Fruit fly (Drosophila melanogaster) whole organism, embryonic: ENCODE measurements around the gene Aasdh.

Source experiments
- Adf1 ChIP-seq: fragments of 200-800 bp; sonication (Bioruptor generic); IDR thresholded peaks from 2 replicates; pipeline ENCODE4 v1.3.6; 2022; ENCODE audit warnings: missing biosample characterization, missing genetic modification characterization
- BEAF-32 ChIP-seq: fragments of 200-800 bp; sonication (Bioruptor generic); optimal IDR thresholded peaks from 3 replicates; lab custom pipeline; 2017; ENCODE audit warnings: missing biosample characterization, missing genetic modification characterization, mild to moderate bottlenecking, moderate library complexity, missing genetic modification reagents
- Blimp-1 ChIP-seq: fragments of 200-800 bp; sonication (Bioruptor generic); optimal IDR thresholded peaks from 3 replicates; lab custom pipeline; 2018; ENCODE audit warnings: missing biosample characterization, missing genetic modification characterization, mild to moderate bottlenecking, moderate library complexity, missing genetic modification reagents
- CG10274 ChIP-seq: fragments of 200-800 bp; sonication (Bioruptor generic); optimal IDR thresholded peaks from 3 replicates; lab custom pipeline; 2017; ENCODE audit warnings: missing biosample characterization, mild to moderate bottlenecking, missing genetic modification characterization
- CG10959 ChIP-seq: fragments of 200-800 bp; sonication (Bioruptor generic); IDR thresholded peaks from 2 replicates; pipeline ENCODE4 v1.3.6; 2022; ENCODE audit warnings: missing biosample characterization, missing genetic modification characterization
- CG10979 ChIP-seq: fragments of 200-800 bp; sonication (Bioruptor generic); optimal IDR thresholded peaks from 2 replicates; lab custom pipeline; 2018; ENCODE audit warnings: missing biosample characterization, mild to moderate bottlenecking, missing genetic modification characterization, moderate library complexity
- CG11093 ChIP-seq: fragments of 200-800 bp; sonication (Bioruptor generic); IDR thresholded peaks from 3 replicates; pipeline ENCODE4 v1.3.6; 2022; ENCODE audit warnings: missing biosample characterization, missing genetic modification characterization
- CG12236 ChIP-seq: fragments of 200-800 bp; sonication (Bioruptor generic); optimal IDR thresholded peaks from 2 replicates; lab custom pipeline; 2016; ENCODE audit warnings: missing biosample characterization, missing genetic modification characterization
- CG13624 ChIP-seq: fragments of 200-800 bp; sonication (Bioruptor generic); optimal IDR thresholded peaks from 2 replicates; lab custom pipeline; 2016; ENCODE audit warnings: missing biosample characterization, missing genetic modification characterization
- CG17359 ChIP-seq: fragments of 200-800 bp; sonication (Bioruptor generic); optimal IDR thresholded peaks from 3 replicates; lab custom pipeline; 2018; ENCODE audit warnings: missing biosample characterization, mild to moderate bottlenecking, missing genetic modification characterization, moderate library complexity
- CG18764 ChIP-seq: fragments of 200-800 bp; sonication (Bioruptor generic); optimal IDR thresholded peaks from 3 replicates; lab custom pipeline; 2016; ENCODE audit warnings: missing biosample characterization, missing genetic modification characterization
- CG3281 ChIP-seq: fragments of 200-800 bp; sonication (Bioruptor generic); optimal IDR thresholded peaks from 3 replicates; lab custom pipeline; 2017; ENCODE audit warnings: missing biosample characterization, mild to moderate bottlenecking, missing genetic modification characterization
- CG3407 ChIP-seq: fragments of 200-800 bp; sonication (Bioruptor generic); optimal IDR thresholded peaks from 2 replicates; lab custom pipeline; 2018; ENCODE audit warnings: missing biosample characterization, mild to moderate bottlenecking, missing genetic modification characterization
- CG3726 ChIP-seq: fragments of 200-800 bp; sonication (Bioruptor generic); IDR thresholded peaks from 3 replicates; pipeline ENCODE4, ENCODE4 v1.3.6; 2022; ENCODE audit warnings: missing biosample characterization, missing genetic modification characterization
- CG4820 ChIP-seq: fragments of 200-800 bp; sonication (Bioruptor generic); optimal IDR thresholded peaks from 3 replicates; lab custom pipeline; 2016; ENCODE audit warnings: missing biosample characterization, missing genetic modification characterization
- CG5953 ChIP-seq: fragments of 200-800 bp; sonication (Bioruptor generic); IDR thresholded peaks from 2 replicates; pipeline ENCODE4 v1.3.6; 2022; ENCODE audit warnings: missing biosample characterization, missing genetic modification characterization
- CG8281 ChIP-seq: fragments of 200-800 bp; sonication (Bioruptor generic); optimal IDR thresholded peaks from 2 replicates; lab custom pipeline; 2018; ENCODE audit warnings: missing biosample characterization, mild to moderate bottlenecking, missing genetic modification characterization, moderate library complexity
- CG8359 ChIP-seq: fragments of 200-800 bp; sonication (Bioruptor generic); optimal IDR thresholded peaks from 2 replicates; lab custom pipeline; 2017; ENCODE audit warnings: missing biosample characterization, mild to moderate bottlenecking, missing genetic modification characterization, borderline replicate concordance
- CG8924 ChIP-seq: fragments of 200-800 bp; optimal IDR thresholded peaks from 3 replicates; lab custom pipeline; 2019; ENCODE audit warnings: missing biosample characterization, mild to moderate bottlenecking, missing genetic modification characterization, moderate library complexity
- D19B ChIP-seq: fragments of 200-800 bp; sonication (Bioruptor generic); optimal IDR thresholded peaks from 2 replicates; lab custom pipeline; 2017; ENCODE audit warnings: missing biosample characterization, mild to moderate bottlenecking, missing genetic modification characterization
- Dip2 ChIP-seq: fragments of 200-800 bp; sonication (Bioruptor generic); IDR thresholded peaks from 2 replicates; pipeline ENCODE4 v1.3.6; 2022; ENCODE audit warnings: missing biosample characterization, missing genetic modification characterization
- Ets97D ChIP-seq: fragments of 200-800 bp; sonication (Bioruptor generic); optimal IDR thresholded peaks from 3 replicates; lab custom pipeline; 2016; ENCODE audit warnings: missing biosample characterization, missing genetic modification characterization
- Gsc ChIP-seq: fragments of 200-800 bp; sonication (Bioruptor generic); IDR thresholded peaks from 2 replicates; pipeline ENCODE4 v1.3.6; 2022; ENCODE audit warnings: missing biosample characterization, missing genetic modification characterization
- Jarid2 ChIP-seq: fragments of 200-800 bp; sonication (Bioruptor generic); optimal IDR thresholded peaks from 3 replicates; lab custom pipeline; 2017; ENCODE audit warnings: mild to moderate bottlenecking, missing biosample characterization, missing genetic modification reagents, missing genetic modification characterization
- Mrtf ChIP-seq: fragments of 200-800 bp; sonication (Bioruptor generic); IDR thresholded peaks from 3 replicates; pipeline ENCODE4 v1.3.6; 2022; ENCODE audit warnings: missing biosample characterization, missing genetic modification characterization
- NK7.1 ChIP-seq: fragments of 200-800 bp; sonication (Bioruptor generic); optimal IDR thresholded peaks from 3 replicates; lab custom pipeline; 2016; ENCODE audit warnings: missing biosample characterization, missing genetic modification characterization
- Nf-YA ChIP-seq: fragments of 200-800 bp; sonication (Bioruptor generic); IDR thresholded peaks from 2 replicates; pipeline ENCODE4 v1.3.6; 2022; ENCODE audit warnings: missing biosample characterization, missing genetic modification characterization
- NfI ChIP-seq: fragments of 200-800 bp; sonication (Bioruptor generic); optimal IDR thresholded peaks from 3 replicates; lab custom pipeline; 2018; ENCODE audit warnings: missing biosample characterization, mild to moderate bottlenecking, missing genetic modification characterization, moderate library complexity
- Pdp1 ChIP-seq, 2 experiments: fragments of 200-800 bp; sonication (Bioruptor generic); optimal IDR thresholded peaks; 3 replicates each; lab custom pipeline; 2016; ENCODE audit warnings: missing biosample characterization in 2 of 2, missing genetic modification characterization in 2 of 2, mild to moderate bottlenecking in 1 of 2, moderate library complexity in 1 of 2
- Rfx ChIP-seq: fragments of 200-800 bp; sonication (Bioruptor generic); IDR thresholded peaks from 2 replicates; pipeline ENCODE4 v1.3.6; 2022; ENCODE audit warnings: missing biosample characterization, missing genetic modification characterization
- Rx ChIP-seq: fragments of 200-800 bp; sonication (Bioruptor generic); IDR thresholded peaks from 2 replicates; pipeline ENCODE4 v1.3.6; 2022; ENCODE audit warnings: missing biosample characterization, missing genetic modification characterization
- az2 ChIP-seq: fragments of 200-800 bp; sonication (Bioruptor generic); optimal IDR thresholded peaks from 3 replicates; lab custom pipeline; 2016; ENCODE audit warnings: missing biosample characterization, missing genetic modification characterization
- chif ChIP-seq, 2 experiments: fragments of 200-800 bp; sonication (Bioruptor generic); optimal IDR thresholded peaks; 3 replicates each; lab custom pipeline; 2016; ENCODE audit warnings: missing biosample characterization in 2 of 2, missing genetic modification characterization in 2 of 2
- chn ChIP-seq: fragments of 200-800 bp; sonication (Bioruptor generic); optimal IDR thresholded peaks from 2 replicates; lab custom pipeline; 2016; ENCODE audit warnings: missing biosample characterization, missing genetic modification characterization
- crol ChIP-seq: fragments of 200-800 bp; sonication (Bioruptor generic); IDR thresholded peaks from 2 replicates; pipeline ENCODE4 v1.3.6; 2022; ENCODE audit warnings: missing biosample characterization, missing genetic modification characterization
- dysf ChIP-seq: fragments of 200-800 bp; sonication (Bioruptor generic); IDR thresholded peaks from 3 replicates; pipeline ENCODE4 v1.3.6; 2022; ENCODE audit warnings: missing biosample characterization, missing genetic modification characterization
- fd96Cb ChIP-seq: fragments of 200-800 bp; sonication (Bioruptor generic); optimal IDR thresholded peaks from 2 replicates; lab custom pipeline; 2018; ENCODE audit warnings: missing biosample characterization, mild to moderate bottlenecking, missing genetic modification characterization, moderate library complexity
- gfzf ChIP-seq: fragments of 200-800 bp; sonication (Bioruptor generic); optimal IDR thresholded peaks from 2 replicates; lab custom pipeline; 2016; ENCODE audit warnings: missing biosample characterization, mild to moderate bottlenecking, missing genetic modification characterization, moderate library complexity
- gt ChIP-seq: fragments of 200-800 bp; sonication (Bioruptor generic); IDR thresholded peaks from 2 replicates; pipeline ENCODE4 v1.3.6; 2022; ENCODE audit warnings: missing biosample characterization, missing genetic modification characterization
- her ChIP-seq: fragments of 200-800 bp; sonication (Bioruptor generic); optimal IDR thresholded peaks from 2 replicates; lab custom pipeline; 2016; ENCODE audit warnings: missing biosample characterization, missing genetic modification characterization
- odd ChIP-seq: fragments of 200-800 bp; sonication (Bioruptor generic); optimal IDR thresholded peaks from 2 replicates; lab custom pipeline; 2017; ENCODE audit warnings: missing biosample characterization, mild to moderate bottlenecking, missing genetic modification characterization
- rib ChIP-seq: fragments of 200-800 bp; sonication (Bioruptor generic); IDR thresholded peaks from 2 replicates; pipeline ENCODE4 v1.3.6; 2022; ENCODE audit warnings: missing biosample characterization, missing genetic modification characterization
- run ChIP-seq: fragments of 200-800 bp; sonication (Bioruptor generic); optimal IDR thresholded peaks from 3 replicates; lab custom pipeline; 2018; ENCODE audit warnings: missing biosample characterization, mild to moderate bottlenecking, missing genetic modification characterization
- schlank ChIP-seq: fragments of 200-800 bp; sonication (Bioruptor generic); optimal IDR thresholded peaks from 2 replicates; lab custom pipeline; 2018; ENCODE audit warnings: missing biosample characterization, mild to moderate bottlenecking, missing genetic modification characterization
- unc-4 ChIP-seq: fragments of 200-800 bp; sonication (Bioruptor generic); IDR thresholded peaks from 2 replicates; pipeline ENCODE4 v1.3.6; 2022; ENCODE audit warnings: missing biosample characterization, missing genetic modification characterization; ENCODE audit not compliant: partially characterized antibody
- vfl ChIP-seq: fragments of 200-800 bp; sonication (Bioruptor generic); optimal IDR thresholded peaks from 2 replicates; lab custom pipeline; 2016; ENCODE audit warnings: missing biosample characterization, missing genetic modification characterization
- zen2 ChIP-seq: fragments of 200-800 bp; sonication (Bioruptor generic); IDR thresholded peaks from 3 replicates; pipeline ENCODE4 v1.3.6; 2022; ENCODE audit warnings: missing biosample characterization, missing genetic modification characterization; ENCODE audit not compliant: partially characterized antibody
- zfh2 ChIP-seq: fragments of 200-800 bp; sonication (Bioruptor generic); optimal IDR thresholded peaks from 2 replicates; lab custom pipeline; 2016; ENCODE audit warnings: missing biosample characterization, missing genetic modification characterization

Gene Aasdh

dm6 chr2L:8414887-8415883 lies 34.2 kb downstream of the Aasdh start, which contains the start of the genes CG13398 and Akap200 (continued):
- TF ChIP-seq gt (GFP tag; lab: Robert Waterston, UW) (no peak), az2 (peak; percentile 17), CG3407 (GFP tag; lab: Kevin White, UChicago) (no peak), dysf (GFP tag; lab: Robert Waterston, UW) (no peak), run (tag; lab: Kevin White, UChicago) (no peak), CG3281 (GFP tag; lab: Kevin White, UChicago) (no peak), Ets97D (peak; percentile 36), Jarid2 (GFP tag; lab: Kevin White, UChicago) (no peak), CG8281 (no peak), rib (no peak), chn (GFP tag; lab: Kevin White, UChicago) (peak; percentile 50), CG10274 (GFP tag; lab: Kevin White, UChicago) (no peak), crol (GFP tag; lab: Robert Waterston, UW) (peak; percentile 90), unc-4 (GFP tag; lab: Robert Waterston, UW) (no peak), Rfx (GFP tag; lab: Robert Waterston, UW) (no peak), CG8924 (tag; lab: Kevin White, UChicago) (peak; percentile 46), odd (GFP tag; lab: Kevin White, UChicago) (no peak), CG5953 (0 out of 2 replicates have a peak, but pooled peaks have one; percentile 29), her (peak; percentile 99), Rx (no peak), D19B (no peak), CG17359 (tag; lab: Kevin White, UChicago) (no peak), fd96Cb (peak; percentile 36), gfzf (GFP tag; lab: Kevin White, UChicago) (peak; percentile 80), NfI (GFP tag; lab: Kevin White, UChicago) (no peak), CG12236 (GFP tag; lab: Kevin White, UChicago) (no peak), Nf-YA (GFP tag; lab: Robert Waterston, UW) (no peak), NK7.1 (no peak), zen2 (GFP tag; lab: Robert Waterston, UW) (no peak), schlank (tag; lab: Kevin White, UChicago) (no peak), CG10959 (no peak), Blimp-1 (GFP tag; lab: Kevin White, UChicago) (peak; percentile 1), CG10979 (no peak), vfl (GFP tag; lab: Kevin White, UChicago) (no peak), CG13624 (no peak), Adf1 (no peak), CG11093 (GFP tag; lab: Robert Waterston, UW) (no peak), Gsc (GFP tag; lab: Robert Waterston, UW) (no peak), CG4820 (no peak), CG3726 (GFP tag; lab: Robert Waterston, UW) (no peak), BEAF-32 (GFP tag; lab: Kevin White, UChicago) (peak; percentile 16), Dip2 (GFP tag; lab: Robert Waterston, UW) (no peak), CG8359 (GFP tag; lab: Kevin White, UChicago) (no peak), Mrtf (GFP tag; lab: Robert Waterston, UW) (no peak), zfh2 (GFP tag; lab: Kevin White, UChicago) (no peak), chif (GFP tag; optimal IDR thresholded peaks at IDR 0.05; lab: Kevin White, UChicago) (no peak), Pdp1 (GFP tag; optimal IDR thresholded peaks at IDR 0.05; lab: Kevin White, UChicago) (peak in 1 of 2 experiments; percentile 32), CG18764 (GFP tag; lab: Kevin White, UChicago) (no peak)
